In the genomic region with DNA sequence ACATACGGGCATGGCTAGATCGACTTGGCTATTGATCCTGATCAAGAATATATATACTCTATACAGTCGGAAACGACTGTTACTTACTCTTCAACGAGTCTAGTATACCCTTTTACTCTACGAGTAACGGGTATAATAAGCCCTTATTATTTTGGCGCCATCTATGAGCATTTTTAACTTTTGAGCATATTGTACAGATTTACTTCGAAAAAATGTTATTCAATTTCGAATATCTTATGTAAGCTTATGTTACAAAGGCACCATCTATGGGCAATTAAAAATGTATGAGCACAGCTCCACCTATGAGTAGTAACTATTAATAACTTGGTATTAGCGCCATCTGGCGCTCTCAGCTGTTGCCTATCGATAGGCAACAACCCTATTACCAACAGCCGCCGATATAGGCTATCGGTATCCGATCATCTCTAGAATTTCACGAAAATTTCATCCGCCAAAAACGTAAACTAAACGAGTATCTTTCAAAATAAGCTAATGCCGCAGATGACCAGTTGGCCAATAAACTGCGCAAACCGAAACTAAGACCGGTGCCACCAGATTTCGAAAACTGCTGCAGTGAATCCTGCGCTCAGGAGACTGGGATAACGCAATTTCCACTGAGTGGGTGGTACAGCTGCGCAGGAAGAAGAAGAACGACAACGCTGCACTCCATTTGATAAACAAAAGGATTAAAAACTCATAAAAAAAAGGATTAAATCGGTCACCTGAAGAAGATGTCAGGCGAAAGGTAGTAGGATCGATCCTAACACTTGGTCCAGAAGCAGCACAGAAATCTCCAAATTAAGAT, we compare ENCODE assay signal across 4 fruit fly cellular contexts.
A peak's percentile ranks its signal among the peaks of the same experiment; 100 is the strongest.
TF ChIP-seq lines count a peak whose summit lies in the region.

Gene htk (plus strand): TSS at position 435 of the 805 bp plus-strand sequence.

TF ChIP-seq in whole organism, adult, 20 proteins besides CTCF, POLR2A, EP300 and RAD21 (continued from another document):
- TF ChIP-seq tj (GFP tag; optimal IDR thresholded peaks at IDR 0.05; lab: Kevin White, UChicago) (peak; percentile 23), Mnt (GFP tag; optimal IDR thresholded peaks at IDR 0.05; lab: Kevin White, UChicago) (peak; percentile 70), CG1620 (GFP tag; optimal IDR thresholded peaks at IDR 0.05; lab: Kevin White, UChicago) (peak; percentile 88), CG7101 (tag; optimal IDR thresholded peaks at IDR 0.05; lab: Kevin White, UChicago) (peak; percentile 80)

TF ChIP-seq in whole organism, embryonic, 481 proteins besides CTCF, POLR2A, EP300 and RAD21 (continued from another document and continues in another):
- peak; percentile 88 for TF ChIP-seq vvl (GFP tag; IDR thresholded peaks at IDR 0.05; lab: Robert Waterston, UW)
- peak; percentile 20 for TF ChIP-seq CG4328 (GFP tag; optimal IDR thresholded peaks at IDR 0.05; lab: Kevin White, UChicago)
- TF ChIP-seq cg (GFP tag; optimal IDR thresholded peaks at IDR 0.05; lab: Kevin White, UChicago), result no peak
- TF ChIP-seq grn (GFP tag; optimal IDR thresholded peaks at IDR 0.05; lab: Kevin White, UChicago), result no peak
- peak; percentile 96 for TF ChIP-seq Bgb (GFP tag; IDR thresholded peaks at IDR 0.05; lab: Robert Waterston, UW; ENCODE audit: partially characterized antibody)
- TF ChIP-seq D (optimal IDR thresholded peaks at IDR 0.05; lab: Kevin White, UChicago), result no peak
- TF ChIP-seq D (GFP tag; optimal IDR thresholded peaks at IDR 0.05; lab: Kevin White, UChicago), result no peak
- peak; percentile 59 for TF ChIP-seq CG12155 (GFP tag; optimal IDR thresholded peaks at IDR 0.05; lab: Kevin White, UChicago)
- TF ChIP-seq slbo (GFP tag; IDR thresholded peaks at IDR 0.05; lab: Robert Waterston, UW), result peak; percentile 81
- peak; percentile 87 for TF ChIP-seq Lhr (GFP tag; optimal IDR thresholded peaks at IDR 0.05; lab: Kevin White, UChicago)
- peak; percentile 49 for TF ChIP-seq CG2875 (GFP tag; optimal IDR thresholded peaks at IDR 0.05; lab: Kevin White, UChicago)
- peak; percentile 89 for TF ChIP-seq Rfx (GFP tag; IDR thresholded peaks at IDR 0.05; lab: Robert Waterston, UW)
- peak; percentile 54 for TF ChIP-seq CG7786 (GFP tag; optimal IDR thresholded peaks at IDR 0.05; lab: Kevin White, UChicago)
- no peak for TF ChIP-seq toy (GFP tag; IDR thresholded peaks at IDR 0.05; lab: Robert Waterston, UW)
- peak; percentile 11 for TF ChIP-seq CG8924 (tag; optimal IDR thresholded peaks at IDR 0.05; lab: Kevin White, UChicago)
- no peak for TF ChIP-seq danr (GFP tag; IDR thresholded peaks at IDR 0.05; lab: Robert Waterston, UW)
- TF ChIP-seq exex (tag; optimal IDR thresholded peaks at IDR 0.05; lab: Kevin White, UChicago), result no peak
- peak; percentile 61 for TF ChIP-seq HLH3B (GFP tag; IDR thresholded peaks at IDR 0.05; lab: Robert Waterston, UW)
- TF ChIP-seq CG7556 (GFP tag; optimal IDR thresholded peaks at IDR 0.05; lab: Kevin White, UChicago), result peak; percentile 21
- no peak for TF ChIP-seq fd64A (GFP tag; optimal IDR thresholded peaks at IDR 0.05; lab: Kevin White, UChicago)
- no peak for TF ChIP-seq BtbVII (GFP tag; optimal IDR thresholded peaks at IDR 0.05; lab: Kevin White, UChicago)
- peak; percentile 79 for TF ChIP-seq Hsf (GFP tag; optimal IDR thresholded peaks at IDR 0.05; lab: Kevin White, UChicago)
- TF ChIP-seq sima (GFP tag; optimal IDR thresholded peaks at IDR 0.05; lab: Kevin White, UChicago), result no peak
- TF ChIP-seq CG7372 (GFP tag; IDR thresholded peaks at IDR 0.05; lab: Robert Waterston, UW), result no peak
- peak; percentile 63 for TF ChIP-seq Fer3 (tag; optimal IDR thresholded peaks at IDR 0.05; lab: Kevin White, UChicago)
- TF ChIP-seq CG12391 (tag; optimal IDR thresholded peaks at IDR 0.05; lab: Kevin White, UChicago), result peak; percentile 59
- peak; percentile 51 for TF ChIP-seq pita (GFP tag; optimal IDR thresholded peaks at IDR 0.05; lab: Kevin White, UChicago)
- peak; percentile 72 for TF ChIP-seq gro (GFP tag; optimal IDR thresholded peaks at IDR 0.05; lab: Kevin White, UChicago)
- 0 out of 3 replicates have a peak, but pooled peaks have one; percentile 26 for TF ChIP-seq tgo (GFP tag; IDR thresholded peaks at IDR 0.05; lab: Robert Waterston, UW)
- TF ChIP-seq Doc3 (GFP tag; IDR thresholded peaks at IDR 0.05; lab: Robert Waterston, UW; ENCODE audit: partially characterized antibody), result peak; percentile 70; the same call in 2 of the 3 replicates
- no peak for TF ChIP-seq Sox100B (GFP tag; optimal IDR thresholded peaks at IDR 0.05; lab: Kevin White, UChicago)
- TF ChIP-seq CoRest (tag; optimal IDR thresholded peaks at IDR 0.05; lab: Kevin White, UChicago), result peak; percentile 63
- TF ChIP-seq Eip74EF (GFP tag; optimal IDR thresholded peaks at IDR 0.05; lab: Kevin White, UChicago), result no peak
- peak in 1 of 2 experiments; percentile 78 for TF ChIP-seq crp (GFP tag; optimal IDR thresholded peaks at IDR 0.05; lab: Kevin White, UChicago)
- no peak for TF ChIP-seq CG17802 (tag; optimal IDR thresholded peaks at IDR 0.05; lab: Kevin White, UChicago)
- TF ChIP-seq bcd (GFP tag; optimal IDR thresholded peaks at IDR 0.05; lab: Kevin White, UChicago), result peak; percentile 45
- no peak for TF ChIP-seq CG6765 (GFP tag; optimal IDR thresholded peaks at IDR 0.05; lab: Kevin White, UChicago)
- no peak for TF ChIP-seq CG2202 (tag; optimal IDR thresholded peaks at IDR 0.05; lab: Kevin White, UChicago)
- TF ChIP-seq eyg (GFP tag; optimal IDR thresholded peaks at IDR 0.05; lab: Kevin White, UChicago), result peak; percentile 44

TF ChIP-seq in whole organism, prepupa, 60 proteins besides CTCF, POLR2A, EP300 and RAD21 (continued from another document):
- TF ChIP-seq Hr4 (GFP tag; optimal IDR thresholded peaks at IDR 0.05; lab: Kevin White, UChicago) (no peak), CG6792 (GFP tag; optimal IDR thresholded peaks at IDR 0.05; lab: Kevin White, UChicago) (peak; percentile 33), topi (GFP tag; optimal IDR thresholded peaks at IDR 0.05; lab: Kevin White, UChicago) (peak; percentile 52), Met (GFP tag; optimal IDR thresholded peaks at IDR 0.05; lab: Kevin White, UChicago) (peak; percentile 38), CG6163 (GFP tag; IDR thresholded peaks at IDR 0.05; lab: Robert Waterston, UW) (no peak), CG15336 (GFP tag; IDR thresholded peaks at IDR 0.05; lab: Robert Waterston, UW) (no peak), Blimp-1 (GFP tag; optimal IDR thresholded peaks at IDR 0.05; lab: Kevin White, UChicago) (no peak), Hr39 (GFP tag; optimal IDR thresholded peaks at IDR 0.05; lab: Kevin White, UChicago) (peak; percentile 71), CG8632 (GFP tag; optimal IDR thresholded peaks at IDR 0.05; lab: Kevin White, UChicago) (no peak), pdm3 (GFP tag; optimal IDR thresholded peaks at IDR 0.05; lab: Kevin White, UChicago) (peak; percentile 60), Eip78C (GFP tag; lab: Kevin White, UChicago) (peak; percentile 91), vri (GFP tag; optimal IDR thresholded peaks at IDR 0.05; lab: Kevin White, UChicago) (peak; percentile 91), Ets21C (GFP tag; optimal IDR thresholded peaks at IDR 0.05; lab: Kevin White, UChicago) (peak; percentile 20), CG3032 (tag; optimal IDR thresholded peaks at IDR 0.05; lab: Kevin White, UChicago) (peak; percentile 26), CG31627 (GFP tag; optimal IDR thresholded peaks at IDR 0.05; lab: Kevin White, UChicago) (peak; percentile 78), Smox (GFP tag; optimal IDR thresholded peaks at IDR 0.05; lab: Kevin White, UChicago) (peak; percentile 35), dac (GFP tag; optimal IDR thresholded peaks at IDR 0.05; lab: Kevin White, UChicago) (no peak), Gug (GFP tag; IDR thresholded peaks at IDR 0.05; lab: Robert Waterston, UW) (no peak), Ets96B (tag; optimal IDR thresholded peaks at IDR 0.05; lab: Kevin White, UChicago) (no peak), svp (GFP tag; lab: Kevin White, UChicago) (peak; percentile 57), CG32006 (GFP tag; optimal IDR thresholded peaks at IDR 0.05; lab: Kevin White, UChicago) (no peak), CG7368 (GFP tag; optimal IDR thresholded peaks at IDR 0.05; lab: Kevin White, UChicago) (peak; percentile 44), CG8119 (GFP tag; IDR thresholded peaks at IDR 0.05; lab: Robert Waterston, UW) (no peak), net (GFP tag; optimal IDR thresholded peaks at IDR 0.05; lab: Kevin White, UChicago) (no peak), CG10669 (GFP tag; optimal IDR thresholded peaks at IDR 0.05; lab: Kevin White, UChicago) (peak; percentile 3)
TF ChIP-seq in whole organism, prepupa: peak in this region for 26.

TF ChIP-seq in whole organism, wandering third instar larva, 38 proteins besides CTCF, POLR2A, EP300 and RAD21 (continued from another document):
- peak; percentile 63 for TF ChIP-seq OdsH (GFP tag; optimal IDR thresholded peaks at IDR 0.05; lab: Kevin White, UChicago)
- TF ChIP-seq br (GFP tag; optimal IDR thresholded peaks at IDR 0.05; lab: Kevin White, UChicago), result peak; percentile 62
- TF ChIP-seq tai (GFP tag; optimal IDR thresholded peaks at IDR 0.05; lab: Kevin White, UChicago), result no peak
- TF ChIP-seq CG9705 (GFP tag; optimal IDR thresholded peaks at IDR 0.05; lab: Kevin White, UChicago), result peak; percentile 37
- no peak for TF ChIP-seq Dif (GFP tag; optimal IDR thresholded peaks at IDR 0.05; lab: Kevin White, UChicago; ENCODE audit: partially characterized antibody)
- no peak for TF ChIP-seq Mio (GFP tag; optimal IDR thresholded peaks at IDR 0.05; lab: Kevin White, UChicago)
- TF ChIP-seq Sp1 (GFP tag; optimal IDR thresholded peaks at IDR 0.05; lab: Kevin White, UChicago), result peak; percentile 20
- peak; percentile 75 for TF ChIP-seq Hnf4 (GFP tag; optimal IDR thresholded peaks at IDR 0.05; lab: Kevin White, UChicago)
- peak; percentile 74 for TF ChIP-seq rgr (GFP tag; optimal IDR thresholded peaks at IDR 0.05; lab: Kevin White, UChicago)
- TF ChIP-seq HLH106 (tag; optimal IDR thresholded peaks at IDR 0.05; lab: Kevin White, UChicago), result peak; percentile 52
- peak; percentile 65 for TF ChIP-seq psq (GFP tag; optimal IDR thresholded peaks at IDR 0.05; lab: Kevin White, UChicago)
- TF ChIP-seq foxo (GFP tag; optimal IDR thresholded peaks at IDR 0.05; lab: Kevin White, UChicago), result peak in 1 of 2 experiments; percentile 86
TF ChIP-seq in whole organism, wandering third instar larva: peak in this region for 18.
